Worm (Caenorhabditis elegans) whole organism, young adult: Measurements from ENCODE around the gene C07D10.5.
A peak's percentile ranks its signal among the peaks of the same experiment; 100 is the strongest.

Experiments used
- B0019.2 ChIP-seq: fragments of 200-800 bp; sonication (Bioruptor generic); conservative IDR thresholded peaks from 2 replicates; pipeline ENCODE4 v1.3.6; 2022; ENCODE audit warnings: missing genetic modification reagents, missing genetic modification characterization, missing compliant biosample characterization
- B0336.3 ChIP-seq: fragments of 200-800 bp; sonication (Bioruptor generic); IDR thresholded peaks from 2 replicates; pipeline ENCODE4 v1.3.6; 2022; ENCODE audit warnings: missing genetic modification characterization, missing compliant biosample characterization
- C06A6.2 ChIP-seq: fragments of 200-800 bp; sonication (Bioruptor generic); conservative IDR thresholded peaks from 2 replicates; pipeline ENCODE4 v1.3.6; 2022; ENCODE audit warnings: missing genetic modification characterization, missing compliant biosample characterization
- F37B4.10 ChIP-seq: fragments of 200-800 bp; sonication (Bioruptor generic); IDR thresholded peaks from 2 replicates; pipeline ENCODE4 v1.3.6; 2022; ENCODE audit warnings: missing genetic modification characterization, missing compliant biosample characterization
- F55B11.4 ChIP-seq: sonication (generic microtip); optimal IDR thresholded peaks from 2 replicates; lab custom pipeline; 2016; ENCODE audit warnings: missing compliant biosample characterization, missing genetic modification characterization, borderline replicate concordance; ENCODE audit not compliant: insufficient read depth
- F57C9.4 ChIP-seq: sonication (generic microtip); optimal IDR thresholded peaks from 2 replicates; lab custom pipeline; 2017; ENCODE audit warnings: mild to moderate bottlenecking, missing genetic modification characterization, missing compliant biosample characterization
- K11D2.4 ChIP-seq: fragments of 200-800 bp; sonication (Bioruptor generic); IDR thresholded peaks from 2 replicates; pipeline ENCODE4 v1.3.6; 2022; ENCODE audit warnings: missing genetic modification reagents, missing genetic modification characterization, missing compliant biosample characterization
- Y53F4B.3 ChIP-seq: fragments of 200-800 bp; sonication (Bioruptor generic); IDR thresholded peaks from 2 replicates; pipeline ENCODE4 v1.3.6; 2022; ENCODE audit warnings: missing genetic modification reagents, missing genetic modification characterization, missing compliant biosample characterization
- Y53G8AR.9 ChIP-seq: fragments of 200-800 bp; sonication (Bioruptor generic); conservative IDR thresholded peaks from 2 replicates; pipeline ENCODE4 v1.3.6; 2022; ENCODE audit warnings: missing genetic modification reagents, missing genetic modification characterization, missing compliant biosample characterization
- Y95B8A.8 ChIP-seq: fragments of 200-800 bp; sonication (Bioruptor generic); IDR thresholded peaks from 2 replicates; pipeline ENCODE4 v1.3.6; 2022; ENCODE audit warnings: missing genetic modification reagents, missing genetic modification characterization, missing compliant biosample characterization
- ZK185.1 ChIP-seq: sonication (generic microtip); optimal IDR thresholded peaks from 2 replicates; lab custom pipeline; 2016; ENCODE audit warnings: mild to moderate bottlenecking, missing genetic modification characterization, missing compliant biosample characterization; ENCODE audit not compliant: poor library complexity, severe bottlenecking
- akir-1 ChIP-seq: fragments of 200-800 bp; sonication (Bioruptor generic); optimal IDR thresholded peaks from 2 replicates; lab custom pipeline; 2018; ENCODE audit warnings: mild to moderate bottlenecking, missing genetic modification characterization, moderate library complexity, missing compliant biosample characterization
- attf-5 ChIP-seq: fragments of 200-800 bp; sonication (Bioruptor generic); optimal IDR thresholded peaks from 2 replicates; lab custom pipeline; 2018; ENCODE audit warnings: mild to moderate bottlenecking, missing genetic modification characterization, missing compliant biosample characterization
- bed-2 ChIP-seq: fragments of 200-800 bp; sonication (Bioruptor generic); IDR thresholded peaks from 2 replicates; pipeline ENCODE4 v1.3.6; 2022; ENCODE audit warnings: missing genetic modification reagents, missing genetic modification characterization, missing compliant biosample characterization
- cebp-1 ChIP-seq, 2 experiments: fragments of 200-800 bp in 1 of 2; sonication (Bioruptor generic) in 1 of 2; sonication (generic microtip) in 1 of 2; IDR thresholded peaks in 1 of 2; optimal IDR thresholded peaks in 1 of 2; 2 replicates each; pipeline versions ENCODE4 v1.3.6 to Lab custom; 2017 to 2022; ENCODE audit warnings: missing compliant biosample characterization in 2 of 2, missing genetic modification characterization in 2 of 2, mild to moderate bottlenecking in 1 of 2, missing genetic modification reagents in 1 of 2, moderate library complexity in 1 of 2
- cebp-2 ChIP-seq: fragments of 200-800 bp; sonication (Bioruptor generic); IDR thresholded peaks from 2 replicates; pipeline ENCODE4 v1.3.6; 2022; ENCODE audit warnings: missing genetic modification characterization, missing compliant biosample characterization
- ceh-100 ChIP-seq: fragments of 200-800 bp; sonication (Bioruptor generic); IDR thresholded peaks from 2 replicates; pipeline ENCODE4 v1.3.6; 2022; ENCODE audit warnings: missing genetic modification reagents, missing genetic modification characterization, missing compliant biosample characterization
- ceh-58 ChIP-seq: fragments of 200-800 bp; sonication (Bioruptor generic); IDR thresholded peaks from 2 replicates; pipeline ENCODE4 v1.3.6; 2022; ENCODE audit warnings: missing genetic modification characterization, missing compliant biosample characterization
- ceh-91 ChIP-seq: fragments of 200-800 bp; sonication (Bioruptor generic); IDR thresholded peaks from 2 replicates; pipeline ENCODE4 v1.3.6; 2022; ENCODE audit warnings: missing genetic modification reagents, missing genetic modification characterization, missing compliant biosample characterization
- ets-4 ChIP-seq: fragments of 200-800 bp; sonication (Bioruptor generic); optimal IDR thresholded peaks from 2 replicates; lab custom pipeline; 2018; ENCODE audit warnings: mild to moderate bottlenecking, missing genetic modification characterization, missing compliant biosample characterization
- gei-17 ChIP-seq: fragments of 200-800 bp; sonication (Bioruptor generic); optimal IDR thresholded peaks from 2 replicates; lab custom pipeline; 2018; ENCODE audit warnings: mild to moderate bottlenecking, missing genetic modification characterization, missing compliant biosample characterization
- hmg-1.2 ChIP-seq: fragments of 200-800 bp; sonication (Bioruptor generic); IDR thresholded peaks from 2 replicates; pipeline ENCODE4 v1.3.6; 2022; ENCODE audit warnings: missing genetic modification reagents, missing genetic modification characterization, missing compliant biosample characterization
- hmg-20 ChIP-seq: fragments of 200-800 bp; sonication (Bioruptor generic); IDR thresholded peaks from 2 replicates; pipeline ENCODE4 v1.3.6; 2022; ENCODE audit warnings: missing genetic modification reagents, missing genetic modification characterization, missing compliant biosample characterization
- lin-26 ChIP-seq: fragments of 200-800 bp; sonication (Bioruptor generic); IDR thresholded peaks from 2 replicates; pipeline ENCODE4 v1.3.6; 2022; ENCODE audit warnings: missing genetic modification reagents, missing genetic modification characterization, missing compliant biosample characterization
- lin-40 ChIP-seq: sonication (generic microtip); optimal IDR thresholded peaks from 2 replicates; lab custom pipeline; 2016; ENCODE audit warnings: missing genetic modification characterization, mild to moderate bottlenecking, missing compliant biosample characterization, missing genotype, missing genetic modification reagents
- madf-8 ChIP-seq: fragments of 200-800 bp; sonication (Bioruptor generic); conservative IDR thresholded peaks from 2 replicates; pipeline ENCODE4 v1.3.6; 2022; ENCODE audit warnings: missing genetic modification reagents, missing genetic modification characterization, missing compliant biosample characterization
- mel-28 ChIP-seq: sonication (generic microtip); optimal IDR thresholded peaks from 2 replicates; lab custom pipeline; 2016; ENCODE audit warnings: borderline replicate concordance, mild to moderate bottlenecking, missing genetic modification characterization, missing compliant biosample characterization
- nfyb-1 ChIP-seq: fragments of 200-800 bp; sonication (Bioruptor generic); IDR thresholded peaks from 2 replicates; pipeline ENCODE4 v1.3.6; 2022; ENCODE audit warnings: missing genetic modification reagents, missing genetic modification characterization, missing compliant biosample characterization
- nhr-120 ChIP-seq: fragments of 200-800 bp; sonication (Bioruptor generic); IDR thresholded peaks from 2 replicates; pipeline ENCODE4 v1.3.6; 2022; ENCODE audit warnings: missing genetic modification characterization, missing compliant biosample characterization
- nhr-27 ChIP-seq: fragments of 200-800 bp; sonication (Bioruptor generic); optimal IDR thresholded peaks from 2 replicates; lab custom pipeline; 2018; ENCODE audit warnings: mild to moderate bottlenecking, missing genetic modification characterization, moderate library complexity, missing compliant biosample characterization
- nhr-80 ChIP-seq: sonication (generic microtip); optimal IDR thresholded peaks from 2 replicates; lab custom pipeline; 2016; ENCODE audit warnings: missing genetic modification characterization, missing compliant biosample characterization
- nhr-90 ChIP-seq: sonication (generic microtip); optimal IDR thresholded peaks from 2 replicates; lab custom pipeline; 2016; ENCODE audit warnings: missing genotype, mild to moderate bottlenecking, missing genetic modification characterization, missing compliant biosample characterization
- pbrm-1 ChIP-seq: fragments of 200-800 bp; sonication (Bioruptor generic); IDR thresholded peaks from 2 replicates; pipeline ENCODE4 v1.3.6; 2022; ENCODE audit warnings: missing genetic modification reagents, missing genetic modification characterization, missing compliant biosample characterization
- rcor-1 ChIP-seq: fragments of 200-800 bp; sonication (Bioruptor generic); IDR thresholded peaks from 2 replicates; pipeline ENCODE4 v1.3.6; 2022; ENCODE audit warnings: missing genetic modification reagents, missing genetic modification characterization, missing compliant biosample characterization
- snpc-1.3 ChIP-seq: sonication (generic microtip); optimal IDR thresholded peaks from 2 replicates; lab custom pipeline; 2017; ENCODE audit warnings: missing genetic modification characterization, mild to moderate bottlenecking, missing compliant biosample characterization, antibody characterized with exemption, moderate library complexity, missing genotype, missing genetic modification reagents; ENCODE audit not compliant: insufficient read depth
- snpc-4 ChIP-seq, 5 experiments: fragments of 150-350 bp in 1 of 5; sonication (generic microtip) in 4 of 5; optimal IDR thresholded peaks; 2 replicates each; lab custom pipeline; 2014 to 2018; ENCODE audit warnings: missing genetic modification characterization in 5 of 5, missing biosample characterization in 3 of 5, antibody characterized with exemption in 2 of 5, mild to moderate bottlenecking in 2 of 5, missing compliant biosample characterization in 2 of 5, missing genotype in 2 of 5, moderate library complexity in 2 of 5, missing genetic modification reagents in 1 of 5
- somi-1 ChIP-seq: fragments of 200-800 bp; sonication (Bioruptor generic); optimal IDR thresholded peaks from 2 replicates; lab custom pipeline; 2018; ENCODE audit warnings: mild to moderate bottlenecking, missing genetic modification characterization, missing compliant biosample characterization
- sptf-2 ChIP-seq: fragments of 200-800 bp; sonication (Bioruptor generic); optimal IDR thresholded peaks from 2 replicates; lab custom pipeline; 2018; ENCODE audit warnings: mild to moderate bottlenecking, missing genetic modification characterization, missing compliant biosample characterization
- tbx-9 ChIP-seq: sonication (generic microtip); optimal IDR thresholded peaks from 2 replicates; lab custom pipeline; 2016; ENCODE audit warnings: borderline replicate concordance, missing genetic modification characterization, inconsistent platforms, missing compliant biosample characterization
- unc-62 ChIP-seq: fragments of 150-350 bp; optimal IDR thresholded peaks from 2 replicates; lab custom pipeline; 2014; ENCODE audit warnings: missing biosample characterization, missing genetic modification reagents, missing genetic modification characterization
- ztf-26 ChIP-seq: sonication (generic microtip); optimal IDR thresholded peaks from 2 replicates; lab custom pipeline; 2017; ENCODE audit warnings: missing genetic modification characterization, missing compliant biosample characterization
- ztf-6 ChIP-seq: fragments of 200-800 bp; sonication (Bioruptor generic); IDR thresholded peaks from 2 replicates; pipeline ENCODE4 v1.3.6; 2022; ENCODE audit warnings: missing genetic modification reagents, missing genetic modification characterization, missing compliant biosample characterization

C07D10.5 gene

ce11 chrII:7385442-7385841 is 4.1 kb downstream of the C07D10.5 start, which contains the start of gene sre-3:
TSS of gene sre-3 (plus strand) at chrII:7385742.
- TF ChIP-seq madf-8 (GFP tag; lab: Robert Waterston, UW) (no peak), nfyb-1 (GFP tag; lab: Robert Waterston, UW) (no peak), B0019.2 (GFP tag; lab: Robert Waterston, UW) (no peak), F37B4.10 (GFP tag; lab: Robert Waterston, UW) (no peak), pbrm-1 (GFP tag; lab: Robert Waterston, UW) (no peak), nhr-80 (tag; lab: Kevin White, UChicago) (no peak), gei-17 (GFP tag; lab: Kevin White, UChicago) (no peak), tbx-9 (tag; lab: Kevin White, UChicago) (no peak), hmg-20 (GFP tag; lab: Robert Waterston, UW) (no peak), cebp-1 (GFP tag; IDR thresholded peaks at IDR 0.05; lab: Robert Waterston, UW) (no peak), cebp-1 (tag; optimal IDR thresholded peaks at IDR 0.05; lab: Kevin White, UChicago) (no peak), ceh-100 (GFP tag; lab: Robert Waterston, UW) (no peak), rcor-1 (no peak)

ce11 chrII:7390335-7390734 is 9.0 kb downstream of the C07D10.5 start:
- no peak for TF ChIP-seq bed-2 (GFP tag; lab: Robert Waterston, UW)
- 0 out of 2 replicates have a peak, but pooled peaks have one; percentile 44 for TF ChIP-seq lin-26 (GFP tag; lab: Robert Waterston, UW)

- TF ChIP-seq ztf-26 (peak; percentile 25), snpc-1.3 (tag; lab: Kevin White, UChicago) (no peak), snpc-4 (GFP tag; optimal IDR thresholded peaks at IDR 0.05; lab: Kevin White, UChicago) (peak; percentile 36), snpc-4 (tag; optimal IDR thresholded peaks at IDR 0.05; lab: Kevin White, UChicago) (peak in 1 of 4 experiments; percentile 24), F57C9.4 (no peak), K11D2.4 (GFP tag; lab: Robert Waterston, UW) (no peak), nhr-120 (GFP tag; lab: Robert Waterston, UW) (no peak), somi-1 (GFP tag; lab: Kevin White, UChicago) (no peak), mel-28 (tag; lab: Kevin White, UChicago) (no peak), nhr-27 (tag; lab: Kevin White, UChicago) (no peak), ZK185.1 (tag; lab: Kevin White, UChicago) (peak; percentile 21), hmg-1.2 (GFP tag; lab: Robert Waterston, UW) (peak; percentile 64; the same call in 1 of the 2 replicates), sptf-2 (GFP tag; lab: Kevin White, UChicago) (no peak), B0336.3 (GFP tag; lab: Robert Waterston, UW) (peak; percentile 65; the same call in 1 of the 2 replicates), Y53G8AR.9 (0 out of 2 replicates have a peak, but pooled peaks have one; percentile 48), nhr-90 (tag; lab: Kevin White, UChicago) (peak; percentile 9), unc-62 (no peak), Y95B8A.8 (GFP tag; lab: Robert Waterston, UW) (no peak), nhr-80 (tag; lab: Kevin White, UChicago) (peak; percentile 86), Y53F4B.3 (no peak), ceh-91 (GFP tag; lab: Robert Waterston, UW) (no peak), ets-4 (GFP tag; lab: Kevin White, UChicago) (peak; percentile 25), cebp-2 (no peak), ceh-58 (GFP tag; lab: Robert Waterston, UW) (no peak), C06A6.2 (GFP tag; lab: Robert Waterston, UW) (no peak), lin-40 (tag; lab: Kevin White, UChicago) (peak; percentile 28), akir-1 (no peak), F55B11.4 (no peak), attf-5 (GFP tag; lab: Kevin White, UChicago) (peak; percentile 80), cebp-1 (GFP tag; IDR thresholded peaks at IDR 0.05; lab: Robert Waterston, UW) (peak; percentile 97), cebp-1 (tag; optimal IDR thresholded peaks at IDR 0.05; lab: Kevin White, UChicago) (peak; percentile 99), nfyb-1 (GFP tag; lab: Robert Waterston, UW) (0 out of 2 replicates have a peak, but pooled peaks have one; percentile 46), ztf-6 (GFP tag; lab: Robert Waterston, UW) (no peak)
Measured at ce11 chrII:7392052-7392694, 10.8 kb downstream of the C07D10.5 start.
